Fruit fly (Drosophila melanogaster) whole organism, embryonic: ENCODE results near the gene janA.

Experiments
- Blimp-1 ChIP-seq: fragments of 200-800 bp; sonication (Bioruptor generic); optimal IDR thresholded peaks from 3 replicates; lab custom pipeline; 2018; ENCODE audit warnings: missing biosample characterization, missing genetic modification characterization, mild to moderate bottlenecking, moderate library complexity, missing genetic modification reagents
- CG12769 ChIP-seq: fragments of 200-800 bp; sonication (Bioruptor generic); optimal IDR thresholded peaks from 2 replicates; lab custom pipeline; 2019; ENCODE audit warnings: missing biosample characterization, mild to moderate bottlenecking, missing genetic modification characterization, moderate library complexity
- CG15601 ChIP-seq: fragments of 200-800 bp; sonication (Bioruptor generic); optimal IDR thresholded peaks from 3 replicates; lab custom pipeline; 2019; ENCODE audit warnings: missing biosample characterization, mild to moderate bottlenecking, missing genetic modification characterization, moderate library complexity
- CG1602 ChIP-seq: fragments of 200-800 bp; sonication (Bioruptor generic); optimal IDR thresholded peaks from 3 replicates; lab custom pipeline; 2016; ENCODE audit warnings: missing biosample characterization, missing genetic modification characterization
- CG2116 ChIP-seq: fragments of 200-800 bp; sonication (Bioruptor generic); optimal IDR thresholded peaks from 3 replicates; lab custom pipeline; 2018; ENCODE audit warnings: missing biosample characterization, mild to moderate bottlenecking, missing genetic modification characterization
- CG2199 ChIP-seq: fragments of 200-800 bp; sonication (Bioruptor generic); IDR thresholded peaks from 3 replicates; pipeline ENCODE4 v1.3.6; 2022; ENCODE audit warnings: missing biosample characterization, missing genetic modification characterization
- CG2712 ChIP-seq: fragments of 200-800 bp; optimal IDR thresholded peaks from 3 replicates; lab custom pipeline; 2019; ENCODE audit warnings: missing biosample characterization, mild to moderate bottlenecking, missing genetic modification characterization, moderate library complexity
- CG3407 ChIP-seq: fragments of 200-800 bp; sonication (Bioruptor generic); optimal IDR thresholded peaks from 2 replicates; lab custom pipeline; 2018; ENCODE audit warnings: missing biosample characterization, mild to moderate bottlenecking, missing genetic modification characterization
- CG4404 ChIP-seq: fragments of 200-800 bp; sonication (Bioruptor generic); IDR thresholded peaks from 2 replicates; pipeline ENCODE4 v1.3.6; 2022; ENCODE audit warnings: missing biosample characterization, missing genetic modification characterization
- CG4617 ChIP-seq: fragments of 200-800 bp; sonication (Bioruptor generic); optimal IDR thresholded peaks from 3 replicates; lab custom pipeline; 2016; ENCODE audit warnings: missing biosample characterization, missing genetic modification characterization, borderline replicate concordance
- CG5180 ChIP-seq: fragments of 200-800 bp; sonication (Bioruptor generic); optimal IDR thresholded peaks from 3 replicates; lab custom pipeline; 2017; ENCODE audit warnings: missing biosample characterization, missing genetic modification characterization, mild to moderate bottlenecking, moderate library complexity, missing genetic modification reagents
- CG7372 ChIP-seq: fragments of 200-800 bp; sonication (Bioruptor generic); IDR thresholded peaks from 2 replicates; pipeline ENCODE4 v1.3.6; 2022; ENCODE audit warnings: missing biosample characterization, missing genetic modification characterization
- CG8359 ChIP-seq: fragments of 200-800 bp; sonication (Bioruptor generic); optimal IDR thresholded peaks from 2 replicates; lab custom pipeline; 2017; ENCODE audit warnings: missing biosample characterization, mild to moderate bottlenecking, missing genetic modification characterization, borderline replicate concordance
- CG8765 ChIP-seq: fragments of 200-800 bp; sonication (Bioruptor generic); IDR thresholded peaks from 2 replicates; pipeline ENCODE4 v1.3.6; 2022; ENCODE audit warnings: missing biosample characterization, missing genetic modification characterization
- CG8924 ChIP-seq: fragments of 200-800 bp; optimal IDR thresholded peaks from 3 replicates; lab custom pipeline; 2019; ENCODE audit warnings: missing biosample characterization, mild to moderate bottlenecking, missing genetic modification characterization, moderate library complexity
- D ChIP-seq, 2 experiments: fragments of 200-800 bp in 1 of 2; fragments of >200 bp in 1 of 2; sonication (Bioruptor generic) in 1 of 2; optimal IDR thresholded peaks; 2 replicates in 1 of 2; 3 replicates in 1 of 2; lab custom pipeline; 2017; ENCODE audit warnings: mild to moderate bottlenecking in 1 of 2, missing biosample characterization in 1 of 2, missing genetic modification characterization in 1 of 2, missing genetic modification reagents in 1 of 2
- Dbx ChIP-seq: fragments of 200-800 bp; sonication (Bioruptor generic); IDR thresholded peaks from 3 replicates; pipeline ENCODE4 v1.3.6; 2022; ENCODE audit warnings: missing biosample characterization, missing genetic modification characterization
- Dp ChIP-seq: fragments of 200-800 bp; sonication (Bioruptor generic); optimal IDR thresholded peaks from 2 replicates; lab custom pipeline; 2018; ENCODE audit warnings: missing biosample characterization, mild to moderate bottlenecking, missing genetic modification characterization, moderate library complexity
- HLHmδ ChIP-seq: fragments of 200-800 bp; sonication (Bioruptor generic); optimal IDR thresholded peaks from 2 replicates; lab custom pipeline; 2018; ENCODE audit warnings: missing biosample characterization, mild to moderate bottlenecking, missing genetic modification characterization, moderate library complexity
- Hand ChIP-seq: fragments of 200-800 bp; sonication (Bioruptor generic); optimal IDR thresholded peaks from 2 replicates; lab custom pipeline; 2017; ENCODE audit warnings: mild to moderate bottlenecking, missing biosample characterization, missing genetic modification reagents, missing genetic modification characterization
- Nf-YB ChIP-seq: fragments of 200-800 bp; sonication (Bioruptor generic); optimal IDR thresholded peaks from 3 replicates; lab custom pipeline; 2019; ENCODE audit warnings: missing biosample characterization, mild to moderate bottlenecking, missing genetic modification characterization, moderate library complexity
- Optix ChIP-seq: fragments of 200-800 bp; sonication (Bioruptor generic); IDR thresholded peaks from 3 replicates; pipeline ENCODE4 v1.3.6; 2022; ENCODE audit warnings: missing biosample characterization, missing genetic modification characterization
- Ptx1 ChIP-seq: fragments of 200-800 bp; sonication (Bioruptor generic); IDR thresholded peaks from 2 replicates; pipeline ENCODE4 v1.3.6; 2022; ENCODE audit warnings: missing biosample characterization, missing genetic modification characterization
- Side ChIP-seq: fragments of 200-800 bp; sonication (Bioruptor generic); optimal IDR thresholded peaks from 2 replicates; lab custom pipeline; 2016; ENCODE audit warnings: missing biosample characterization, missing genetic modification characterization
- Sox100B ChIP-seq: fragments of 200-800 bp; sonication (Bioruptor generic); optimal IDR thresholded peaks from 3 replicates; lab custom pipeline; 2018; ENCODE audit warnings: missing biosample characterization, mild to moderate bottlenecking, missing genetic modification characterization
- br ChIP-seq: fragments of >200 bp; optimal IDR thresholded peaks from 2 replicates; lab custom pipeline; 2017
- chn ChIP-seq: fragments of 200-800 bp; sonication (Bioruptor generic); optimal IDR thresholded peaks from 2 replicates; lab custom pipeline; 2016; ENCODE audit warnings: missing biosample characterization, missing genetic modification characterization
- croc ChIP-seq: fragments of 200-800 bp; sonication (Bioruptor generic); conservative IDR thresholded peaks from 3 replicates; pipeline ENCODE4 v1.3.6; 2022; ENCODE audit warnings: missing biosample characterization, missing genetic modification characterization
- crp ChIP-seq, 2 experiments: fragments of 200-800 bp; sonication (Bioruptor generic); optimal IDR thresholded peaks; 2 replicates in 1 of 2; 3 replicates in 1 of 2; lab custom pipeline; 2017; ENCODE audit warnings: missing biosample characterization in 2 of 2, missing genetic modification characterization in 2 of 2, mild to moderate bottlenecking in 1 of 2, moderate library complexity in 1 of 2
- dmrt11E ChIP-seq: fragments of 200-800 bp; sonication (Bioruptor generic); optimal IDR thresholded peaks from 3 replicates; lab custom pipeline; 2018; ENCODE audit warnings: missing biosample characterization, mild to moderate bottlenecking, missing genetic modification characterization, moderate library complexity
- gfzf ChIP-seq: fragments of 200-800 bp; sonication (Bioruptor generic); optimal IDR thresholded peaks from 2 replicates; lab custom pipeline; 2016; ENCODE audit warnings: missing biosample characterization, mild to moderate bottlenecking, missing genetic modification characterization, moderate library complexity
- jigr1 ChIP-seq: fragments of 200-800 bp; sonication (Bioruptor generic); IDR thresholded peaks from 3 replicates; pipeline ENCODE4 v1.3.6; 2022; ENCODE audit warnings: missing biosample characterization, missing genetic modification characterization
- jumu ChIP-seq: fragments of 200-800 bp; sonication (Bioruptor generic); optimal IDR thresholded peaks from 3 replicates; lab custom pipeline; 2016; ENCODE audit warnings: missing biosample characterization, missing genetic modification characterization
- klu ChIP-seq: fragments of 200-800 bp; sonication (Bioruptor generic); IDR thresholded peaks from 2 replicates; pipeline ENCODE4 v1.3.6; 2022; ENCODE audit warnings: missing biosample characterization, missing genetic modification characterization
- lbe ChIP-seq: fragments of 200-800 bp; sonication (Bioruptor generic); optimal IDR thresholded peaks from 2 replicates; lab custom pipeline; 2016; ENCODE audit warnings: missing biosample characterization, mild to moderate bottlenecking, missing genetic modification characterization
- lilli ChIP-seq: fragments of 200-800 bp; sonication (Bioruptor generic); optimal IDR thresholded peaks from 3 replicates; lab custom pipeline; 2016; ENCODE audit warnings: missing biosample characterization, missing genetic modification characterization
- lmd ChIP-seq: fragments of 200-800 bp; sonication (Bioruptor generic); IDR thresholded peaks from 2 replicates; pipeline ENCODE4 v1.3.6; 2022; ENCODE audit warnings: missing biosample characterization, missing genetic modification characterization
- luna ChIP-seq: fragments of 200-800 bp; sonication (Bioruptor generic); optimal IDR thresholded peaks from 2 replicates; lab custom pipeline; 2016; ENCODE audit warnings: missing biosample characterization, missing genetic modification characterization
- mld ChIP-seq: fragments of 200-800 bp; sonication (Bioruptor generic); IDR thresholded peaks from 3 replicates; pipeline ENCODE4 v1.3.6; 2022; ENCODE audit warnings: missing biosample characterization, missing genetic modification characterization; ENCODE audit not compliant: partially characterized antibody
- onecut ChIP-seq: fragments of 200-800 bp; sonication (Bioruptor generic); IDR thresholded peaks from 2 replicates; pipeline ENCODE4 v1.3.6; 2022; ENCODE audit warnings: missing biosample characterization, missing genetic modification characterization
- pan ChIP-seq, 4 experiments: fragments of >200 bp in 3 of 4; fragments of 200-800 bp in 1 of 4; sonication (Bioruptor generic) in 1 of 4; optimal IDR thresholded peaks in 3 of 4; IDR thresholded peaks in 1 of 4; 2 replicates each; pipeline versions ENCODE4 v1.3.6 to Lab custom; 2017 to 2022; ENCODE audit warnings: missing biosample characterization in 2 of 4, missing genetic modification characterization in 2 of 4, mixed read lengths in 1 of 4
- pb ChIP-seq: fragments of 200-800 bp; sonication (Bioruptor generic); optimal IDR thresholded peaks from 3 replicates; lab custom pipeline; 2016; ENCODE audit warnings: missing biosample characterization, missing genetic modification characterization
- phol ChIP-seq: fragments of 200-800 bp; sonication (Bioruptor generic); optimal IDR thresholded peaks from 3 replicates; lab custom pipeline; 2018; ENCODE audit warnings: missing biosample characterization, mild to moderate bottlenecking, missing genetic modification characterization, moderate library complexity
- ranshi ChIP-seq: fragments of 200-800 bp; sonication (Bioruptor generic); IDR thresholded peaks from 2 replicates; pipeline ENCODE4 v1.3.6; 2022; ENCODE audit warnings: missing biosample characterization, missing genetic modification characterization
- run ChIP-seq: fragments of 200-800 bp; sonication (Bioruptor generic); optimal IDR thresholded peaks from 3 replicates; lab custom pipeline; 2018; ENCODE audit warnings: missing biosample characterization, mild to moderate bottlenecking, missing genetic modification characterization
- sisA ChIP-seq: fragments of 200-800 bp; sonication (Bioruptor generic); IDR thresholded peaks from 2 replicates; pipeline ENCODE4 v1.3.6; 2022; ENCODE audit warnings: missing biosample characterization, missing genetic modification characterization
- ssp ChIP-seq: fragments of 200-800 bp; sonication (Bioruptor generic); IDR thresholded peaks from 2 replicates; pipeline ENCODE4 v1.3.6; 2022; ENCODE audit warnings: missing biosample characterization, missing genetic modification characterization
- tap ChIP-seq: fragments of 200-800 bp; optimal IDR thresholded peaks from 3 replicates; lab custom pipeline; 2019; ENCODE audit warnings: missing biosample characterization, mild to moderate bottlenecking, missing genetic modification characterization, moderate library complexity
- tna ChIP-seq: fragments of 200-800 bp; sonication (Bioruptor generic); IDR thresholded peaks from 2 replicates; pipeline ENCODE4 v1.3.6; 2022; ENCODE audit warnings: missing biosample characterization, missing genetic modification characterization; ENCODE audit not compliant: partially characterized antibody
- toy ChIP-seq: fragments of 200-800 bp; sonication (Bioruptor generic); IDR thresholded peaks from 2 replicates; pipeline ENCODE4 v1.3.6; 2022; ENCODE audit warnings: missing biosample characterization, missing genetic modification characterization
- zfh1 ChIP-seq: fragments of 200-800 bp; sonication (Bioruptor generic); IDR thresholded peaks from 3 replicates; pipeline ENCODE4 v1.3.6; 2022; ENCODE audit warnings: missing biosample characterization, missing genetic modification characterization

The janA gene

DNA sequence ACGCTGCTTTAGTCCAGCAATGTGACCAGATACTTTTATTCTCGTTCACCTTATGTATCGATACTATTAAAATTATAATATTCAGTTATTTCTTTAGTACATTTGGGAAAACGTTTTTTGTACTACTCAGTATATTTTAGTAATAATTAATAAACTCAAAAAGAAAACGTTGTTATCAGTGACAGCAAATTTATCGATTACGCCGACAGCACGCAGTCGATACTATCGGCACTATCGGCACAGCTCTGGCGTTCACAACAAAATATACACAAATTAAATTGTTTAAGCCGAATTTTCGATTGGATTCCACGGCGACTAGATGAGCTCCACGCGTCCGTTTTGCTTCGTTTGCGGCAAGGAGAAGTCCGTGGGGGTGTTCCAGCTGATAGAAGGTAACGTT lies at the start of gene janA, which contains the start of the genes Sry-alpha and Sry-beta (continued):
- TF ChIP-seq lilli (GFP tag; lab: Kevin White, UChicago) (peak; percentile 56), croc (no peak), CG12769 (no peak), luna (no peak), Nf-YB (GFP tag; lab: Kevin White, UChicago) (no peak), CG4617 (peak; percentile 92), gfzf (peak; percentile 63), sisA (GFP tag; lab: Robert Waterston, UW) (no peak), ssp (GFP tag; lab: Robert Waterston, UW) (no peak), toy (GFP tag; lab: Robert Waterston, UW) (no peak), CG7372 (no peak), jumu (GFP tag; lab: Kevin White, UChicago) (no peak), CG2116 (GFP tag; lab: Kevin White, UChicago) (peak; percentile 86), onecut (GFP tag; lab: Robert Waterston, UW) (no peak), CG5180 (GFP tag; lab: Kevin White, UChicago) (no peak), pb (GFP tag; lab: Kevin White, UChicago) (no peak), CG4404 (GFP tag; lab: Robert Waterston, UW) (no peak), klu (no peak), CG15601 (peak; percentile 37), lbe (no peak), Sox100B (GFP tag; lab: Kevin White, UChicago) (no peak), HLHmδ (GFP tag; lab: Kevin White, UChicago) (no peak), jigr1 (GFP tag; lab: Robert Waterston, UW) (no peak), Dp (GFP tag; lab: Kevin White, UChicago) (peak; percentile 63), chn (GFP tag; lab: Kevin White, UChicago) (no peak), D (optimal IDR thresholded peaks at IDR 0.05; lab: Kevin White, UChicago) (no peak), D (GFP tag; optimal IDR thresholded peaks at IDR 0.05; lab: Kevin White, UChicago) (no peak), tna (GFP tag; lab: Robert Waterston, UW) (peak; percentile 98), Side (GFP tag; lab: Kevin White, UChicago) (no peak), zfh1 (GFP tag; lab: Robert Waterston, UW) (no peak), CG3407 (no peak), CG8359 (GFP tag; lab: Kevin White, UChicago) (no peak), mld (GFP tag; lab: Robert Waterston, UW) (peak; percentile 96), CG1602 (no peak), run (tag; lab: Kevin White, UChicago) (no peak), CG2712 (tag; lab: Kevin White, UChicago) (peak; percentile 54), Dbx (peak; percentile 49; the same call in 1 of the 3 replicates), tap (no peak), crp (GFP tag; optimal IDR thresholded peaks at IDR 0.05; lab: Kevin White, UChicago) (no peak), CG2199 (no peak), Ptx1 (GFP tag; lab: Robert Waterston, UW) (no peak), Blimp-1 (no peak), Hand (no peak), Optix (GFP tag; lab: Robert Waterston, UW) (no peak), br (lab: Kevin White, UChicago) (no peak), dmrt11E (tag; lab: Kevin White, UChicago) (no peak), ranshi (GFP tag; lab: Robert Waterston, UW) (no peak), CG8924 (tag; lab: Kevin White, UChicago) (peak; percentile 64), pan (optimal IDR thresholded peaks at IDR 0.05; lab: Kevin White, UChicago) (no peak), pan (GFP tag; optimal IDR thresholded peaks at IDR 0.05 in 1 of 2, IDR thresholded peaks at IDR 0.05 in 1 of 2) (no peak), lmd (GFP tag; lab: Robert Waterston, UW) (no peak), CG8765 (GFP tag; lab: Robert Waterston, UW) (no peak), phol (peak; percentile 49)
